Fruit fly (Drosophila melanogaster): ENCODE results near the gene Aduk.

Gene Aduk

dm6 chr3R:9351415-9352379, 17.2 kb upstream of the Aduk start:
- TF ChIP-seq Hr78 (GFP tag; optimal IDR thresholded peaks at IDR 0.05) (no peak), Vsx2 (GFP tag; optimal IDR thresholded peaks at IDR 0.05; ENCODE audit: partially characterized antibody) (no peak), tai (GFP tag; optimal IDR thresholded peaks at IDR 0.05) (no peak), ey (GFP tag; optimal IDR thresholded peaks at IDR 0.05) (peak; percentile 64), Dfd (GFP tag; optimal IDR thresholded peaks at IDR 0.05) (no peak), pan (optimal IDR thresholded peaks at IDR 0.05) (peak; percentile 17), OdsH (GFP tag; optimal IDR thresholded peaks at IDR 0.05) (peak; percentile 60), dsf (GFP tag; optimal IDR thresholded peaks at IDR 0.05; ENCODE audit: borderline replicate concordance) (no peak), dl (GFP tag; optimal IDR thresholded peaks at IDR 0.05; ENCODE audit: insufficient read depth in 1 of 2, partially characterized antibody in 2 of 2) (no peak), brk (GFP tag; optimal IDR thresholded peaks at IDR 0.05) (peak; percentile 27), Jra (GFP tag; optimal IDR thresholded peaks at IDR 0.05) (no peak), GATAd (GFP tag; optimal IDR thresholded peaks at IDR 0.05) (no peak), lola (GFP tag; optimal IDR thresholded peaks at IDR 0.05) (no peak), sv (GFP tag; optimal IDR thresholded peaks at IDR 0.05) (peak; percentile 52), rgr (GFP tag; optimal IDR thresholded peaks at IDR 0.05) (peak; percentile 66), woc (GFP tag; optimal IDR thresholded peaks at IDR 0.05) (peak; percentile 8), Hnf4 (GFP tag; optimal IDR thresholded peaks at IDR 0.05) (no peak), CG9705 (GFP tag; optimal IDR thresholded peaks at IDR 0.05) (no peak), foxo (GFP tag; optimal IDR thresholded peaks at IDR 0.05) (peak in 1 of 2 experiments; percentile 49), Abd-B (GFP tag; optimal IDR thresholded peaks at IDR 0.05) (no peak), Mio (GFP tag; optimal IDR thresholded peaks at IDR 0.05) (no peak), Sp1 (GFP tag; optimal IDR thresholded peaks at IDR 0.05) (peak; percentile 12), CrebA (GFP tag; optimal IDR thresholded peaks at IDR 0.05; ENCODE audit: borderline replicate concordance) (no peak), psq (GFP tag; optimal IDR thresholded peaks at IDR 0.05) (no peak), br (GFP tag; optimal IDR thresholded peaks at IDR 0.05) (peak; percentile 31), usp (GFP tag; optimal IDR thresholded peaks at IDR 0.05) (no peak), fru (GFP tag; optimal IDR thresholded peaks at IDR 0.05) (peak; percentile 59), CG32264 (GFP tag; optimal IDR thresholded peaks at IDR 0.05) (no peak), Myc (optimal IDR thresholded peaks at IDR 0.05) (no peak), HLH106 (tag; optimal IDR thresholded peaks at IDR 0.05) (peak; percentile 4), h (GFP tag; optimal IDR thresholded peaks at IDR 0.05) (peak; percentile 73), N (GFP tag; optimal IDR thresholded peaks at IDR 0.05) (no peak), dmrt93B (GFP tag; optimal IDR thresholded peaks at IDR 0.05) (peak; percentile 25), Dif (GFP tag; optimal IDR thresholded peaks at IDR 0.05; ENCODE audit: partially characterized antibody) (no peak), Rel (GFP tag; optimal IDR thresholded peaks at IDR 0.05) (no peak), Rel (tag; optimal IDR thresholded peaks at IDR 0.05) (peak; percentile 84), jim (GFP tag; optimal IDR thresholded peaks at IDR 0.05) (no peak), Hr83 (GFP tag; optimal IDR thresholded peaks at IDR 0.05; ENCODE audit: poor library complexity, severe bottlenecking) (no peak)

- TF ChIP-seq dmrt93B (GFP tag; optimal IDR thresholded peaks at IDR 0.05) = no peak
- no peak for TF ChIP-seq tai (GFP tag; optimal IDR thresholded peaks at IDR 0.05)
- no peak for TF ChIP-seq br (GFP tag; optimal IDR thresholded peaks at IDR 0.05)
- no peak for TF ChIP-seq Jra (GFP tag; optimal IDR thresholded peaks at IDR 0.05)
- peak; percentile 87 for TF ChIP-seq psq (GFP tag; optimal IDR thresholded peaks at IDR 0.05)
- no peak for TF ChIP-seq CrebA (GFP tag; optimal IDR thresholded peaks at IDR 0.05; ENCODE audit: borderline replicate concordance)
- no peak for TF ChIP-seq Sp1 (GFP tag; optimal IDR thresholded peaks at IDR 0.05)
- peak; percentile 23 for TF ChIP-seq Rel (GFP tag; optimal IDR thresholded peaks at IDR 0.05)
- TF ChIP-seq Rel (tag; optimal IDR thresholded peaks at IDR 0.05) = no peak
- no peak for TF ChIP-seq rgr (GFP tag; optimal IDR thresholded peaks at IDR 0.05)
- no peak for TF ChIP-seq CG32264 (GFP tag; optimal IDR thresholded peaks at IDR 0.05)
- TF ChIP-seq OdsH (GFP tag; optimal IDR thresholded peaks at IDR 0.05) = no peak
- no peak for TF ChIP-seq CG9705 (GFP tag; optimal IDR thresholded peaks at IDR 0.05)
- TF ChIP-seq Hr83 (GFP tag; optimal IDR thresholded peaks at IDR 0.05; ENCODE audit: poor library complexity, severe bottlenecking) = no peak
- TF ChIP-seq ey (GFP tag; optimal IDR thresholded peaks at IDR 0.05) = no peak
- TF ChIP-seq pan (optimal IDR thresholded peaks at IDR 0.05) = peak; percentile 22
- no peak for TF ChIP-seq HLH106 (tag; optimal IDR thresholded peaks at IDR 0.05)
- TF ChIP-seq N (GFP tag; optimal IDR thresholded peaks at IDR 0.05) = no peak
- TF ChIP-seq fru (GFP tag; optimal IDR thresholded peaks at IDR 0.05) = no peak
- TF ChIP-seq Abd-B (GFP tag; optimal IDR thresholded peaks at IDR 0.05) = no peak
These were observed 16.3 kb upstream of the Aduk start for dm6 chr3R:9350561-9351379.

All from whole organism, wandering third instar larva.